Worm (Caenorhabditis elegans): ENCODE results near the gene grl-8.
A peak's percentile ranks its signal among the peaks of the same experiment; 100 is the strongest.

Gene grl-8

ce11 chrV:6709050-6709683, 23.7 kb downstream of the grl-8 start, which contains the start of gene dlst-1 (continued):
- TF ChIP-seq rpc-1 (optimal IDR thresholded peaks at IDR 0.05) (peak; percentile 34), rpc-1 (tag; optimal IDR thresholded peaks at IDR 0.05) (no peak), ceh-79 (tag; optimal IDR thresholded peaks at IDR 0.05) (no peak), ztf-6 (GFP tag; IDR thresholded peaks at IDR 0.05) (no peak), akir-1 (GFP tag; optimal IDR thresholded peaks at IDR 0.05) (no peak), somi-1 (GFP tag; optimal IDR thresholded peaks at IDR 0.05) (peak; percentile 8), snpc-1.1 (tag; optimal IDR thresholded peaks at IDR 0.05; ENCODE audit: insufficient read depth) (no peak), ceh-91 (GFP tag; IDR thresholded peaks at IDR 0.05) (no peak), cebp-1 (GFP tag; IDR thresholded peaks at IDR 0.05) (no peak), cebp-1 (tag; optimal IDR thresholded peaks at IDR 0.05) (peak; percentile 52), snpc-4 (GFP tag; optimal IDR thresholded peaks at IDR 0.05) (peak; percentile 3), snpc-4 (tag; optimal IDR thresholded peaks at IDR 0.05) (peak in 2 of 4 experiments; percentile 45 to 50), rcor-1 (GFP tag; IDR thresholded peaks at IDR 0.05) (peak; percentile 40; the same call in 1 of the 2 replicates), F39B2.1 (GFP tag; IDR thresholded peaks at IDR 0.05) (no peak), xnd-1 (tag; optimal IDR thresholded peaks at IDR 0.05) (peak; percentile 49), lin-35 (GFP tag; optimal IDR thresholded peaks at IDR 0.05) (no peak), T26A5.8 (tag; optimal IDR thresholded peaks at IDR 0.05) (no peak), ceh-40 (GFP tag; IDR thresholded peaks at IDR 0.05) (0 out of 2 replicates have a peak, but pooled peaks have one; percentile 5), ztf-26 (tag; optimal IDR thresholded peaks at IDR 0.05) (peak; percentile 57), tbp1 (GFP tag; optimal IDR thresholded peaks at IDR 0.05) (peak; percentile 36), hsf-1 (GFP tag; IDR thresholded peaks at IDR 0.05) (0 out of 2 replicates have a peak, but pooled peaks have one; percentile 17), die-1 (tag; optimal IDR thresholded peaks at IDR 0.05) (no peak), egl-18 (GFP tag; IDR thresholded peaks at IDR 0.05) (no peak)

ce11 chrV:6706771-6707170, 26.1 kb downstream of the grl-8 start, which contains the start of gene W02F12.4:
Gene W02F12.4 (minus strand): TSS chrV:6706934.
- TF ChIP-seq cebp-1 (GFP tag; IDR thresholded peaks at IDR 0.05) = no peak
- TF ChIP-seq cebp-1 (tag; optimal IDR thresholded peaks at IDR 0.05) = peak; percentile 38
- TF ChIP-seq Y53G8AR.9 (GFP tag; conservative IDR thresholded peaks at IDR 0.05) = peak; percentile 56; the same call in 1 of the 2 replicates
- TF ChIP-seq F49E8.2 (tag; optimal IDR thresholded peaks at IDR 0.05; ENCODE audit: insufficient read depth) = no peak
- peak; percentile 34 for TF ChIP-seq lin-40 (tag; optimal IDR thresholded peaks at IDR 0.05)
- TF ChIP-seq ztf-18 (tag; optimal IDR thresholded peaks at IDR 0.05) = no peak
- TF ChIP-seq nhr-80 (tag; optimal IDR thresholded peaks at IDR 0.05) = peak; percentile 69
- peak; percentile 20 for TF ChIP-seq tbp1 (GFP tag; optimal IDR thresholded peaks at IDR 0.05)
- peak; percentile 90 for TF ChIP-seq atf-7 (tag; optimal IDR thresholded peaks at IDR 0.05)
- peak; percentile 33 for TF ChIP-seq ztf-26 (tag; optimal IDR thresholded peaks at IDR 0.05)

- no peak for TF ChIP-seq pha-4 (tag; optimal IDR thresholded peaks at IDR 0.05)
- no peak for TF ChIP-seq F22D6.2 (tag; optimal IDR thresholded peaks at IDR 0.05)
- 0 out of 2 replicates have a peak, but pooled peaks have one; percentile 33 for TF ChIP-seq ceh-91 (GFP tag; IDR thresholded peaks at IDR 0.05)
- peak; percentile 15 for TF ChIP-seq lsl-1 (GFP tag; optimal IDR thresholded peaks at IDR 0.05)
Observed at ce11 chrV:6705367-6705766, 27.5 kb downstream of the grl-8 start.

ce11 chrV:6704482-6704881, 28.4 kb downstream of the grl-8 start:
- TF ChIP-seq F37B4.10 (GFP tag; IDR thresholded peaks at IDR 0.05) (no peak), ceh-40 (GFP tag; IDR thresholded peaks at IDR 0.05) (no peak), lin-26 (GFP tag; IDR thresholded peaks at IDR 0.05) (peak; percentile 28; the same call in 1 of the 2 replicates), zim-3 (tag; optimal IDR thresholded peaks at IDR 0.05) (no peak), B0336.3 (GFP tag; IDR thresholded peaks at IDR 0.05) (peak; percentile 58; the same call in 1 of the 2 replicates), T07F8.4 (tag; optimal IDR thresholded peaks at IDR 0.05) (no peak), madf-6 (GFP tag; IDR thresholded peaks at IDR 0.05) (peak; percentile 55; the same call in 1 of the 2 replicates), ekl-4 (GFP tag; IDR thresholded peaks at IDR 0.05) (no peak), xnd-1 (tag; optimal IDR thresholded peaks at IDR 0.05) (peak; percentile 25), ccch-3 (GFP tag; optimal IDR thresholded peaks at IDR 0.05) (no peak), lsl-1 (GFP tag; optimal IDR thresholded peaks at IDR 0.05) (no peak), Y95B8A.8 (GFP tag; IDR thresholded peaks at IDR 0.05) (0 out of 2 replicates have a peak, but pooled peaks have one; percentile 7)

Measured in whole organism, young adult.